Fruit fly (Drosophila melanogaster): Measurements from ENCODE around the gene Sfp33A4.

dm6 chr2L:11809823-11810222, 27.2 kb upstream of the Sfp33A4 start:
- TF ChIP-seq Vsx2 (GFP tag; optimal IDR thresholded peaks at IDR 0.05; ENCODE audit: partially characterized antibody) (no peak), ey (GFP tag; optimal IDR thresholded peaks at IDR 0.05) (no peak), OdsH (GFP tag; optimal IDR thresholded peaks at IDR 0.05) (no peak), sage (GFP tag; optimal IDR thresholded peaks at IDR 0.05) (no peak), woc (GFP tag; optimal IDR thresholded peaks at IDR 0.05) (no peak), Dfd (GFP tag; optimal IDR thresholded peaks at IDR 0.05) (no peak), psq (GFP tag; optimal IDR thresholded peaks at IDR 0.05) (no peak), Myc (optimal IDR thresholded peaks at IDR 0.05) (no peak), lola (GFP tag; optimal IDR thresholded peaks at IDR 0.05) (no peak)

Data from whole organism, wandering third instar larva.